Worm (Caenorhabditis elegans) whole organism, L3 larva: ENCODE data around the gene R01H2.1.

ENCODE experiments used
- ZK546.5 ChIP-seq: sonication (generic microtip); optimal IDR thresholded peaks from 2 replicates; lab custom pipeline; 2017; ENCODE audit warnings: missing biosample characterization, missing genetic modification characterization
- elt-3 ChIP-seq, 3 experiments: fragments of 150-350 bp in 1 of 3; sonication (generic microtip) in 2 of 3; optimal IDR thresholded peaks; 2 replicates in 2 of 3; 4 replicates in 1 of 3; lab custom pipeline; 2014 to 2017; ENCODE audit warnings: missing biosample characterization in 3 of 3, missing genetic modification characterization in 3 of 3

ce11 chrIII:7112285-7112684 is 49.6 kb downstream of the R01H2.1 start:
- TF ChIP-seq elt-3 (tag; optimal IDR thresholded peaks at IDR 0.05; lab: Kevin White, UChicago) (no peak), ZK546.5 (tag; lab: Kevin White, UChicago) (no peak)
